Fruit fly (Drosophila melanogaster) whole organism, embryonic: ENCODE data around the gene CG42272.
A peak's percentile ranks its signal among the peaks of the same experiment; 100 is the strongest.

Experiments used
- Antp ChIP-seq: fragments of 200-800 bp; sonication (Bioruptor generic); optimal IDR thresholded peaks from 3 replicates; lab custom pipeline; 2016; ENCODE audit warnings: missing biosample characterization, missing genetic modification characterization
- Bdp1 ChIP-seq: fragments of 200-800 bp; sonication (Bioruptor generic); optimal IDR thresholded peaks from 3 replicates; lab custom pipeline; 2016; ENCODE audit warnings: missing biosample characterization, missing genetic modification characterization
- CG10462 ChIP-seq: fragments of 200-800 bp; sonication (Bioruptor generic); optimal IDR thresholded peaks from 2 replicates; lab custom pipeline; 2016; ENCODE audit warnings: missing biosample characterization, missing genetic modification characterization
- CG10543 ChIP-seq: fragments of 200-800 bp; sonication (Bioruptor generic); optimal IDR thresholded peaks from 3 replicates; lab custom pipeline; 2017; ENCODE audit warnings: missing biosample characterization, mild to moderate bottlenecking, missing genetic modification characterization, moderate library complexity
- CG11504 ChIP-seq: fragments of 200-800 bp; sonication (Bioruptor generic); optimal IDR thresholded peaks from 3 replicates; lab custom pipeline; 2019; ENCODE audit warnings: missing biosample characterization, mild to moderate bottlenecking, missing genetic modification characterization, moderate library complexity
- CG14710 ChIP-seq: fragments of 200-800 bp; sonication (Bioruptor generic); optimal IDR thresholded peaks from 3 replicates; lab custom pipeline; 2019; ENCODE audit warnings: missing biosample characterization, mild to moderate bottlenecking, missing genetic modification characterization, moderate library complexity
- CG14965 ChIP-seq: fragments of 200-800 bp; sonication (Bioruptor generic); optimal IDR thresholded peaks from 2 replicates; lab custom pipeline; 2016; ENCODE audit warnings: missing biosample characterization, missing genetic modification characterization, borderline replicate concordance
- CG17359 ChIP-seq: fragments of 200-800 bp; sonication (Bioruptor generic); optimal IDR thresholded peaks from 3 replicates; lab custom pipeline; 2018; ENCODE audit warnings: missing biosample characterization, mild to moderate bottlenecking, missing genetic modification characterization, moderate library complexity
- CG2120 ChIP-seq: fragments of 200-800 bp; sonication (Bioruptor generic); optimal IDR thresholded peaks from 3 replicates; lab custom pipeline; 2016; ENCODE audit warnings: missing biosample characterization, missing genetic modification characterization
- CG2678 ChIP-seq: fragments of 200-800 bp; sonication (Bioruptor generic); optimal IDR thresholded peaks from 3 replicates; lab custom pipeline; 2019; ENCODE audit warnings: missing biosample characterization, mild to moderate bottlenecking, missing genetic modification characterization, moderate library complexity
- CG32532 ChIP-seq: fragments of 200-800 bp; sonication (Bioruptor generic); IDR thresholded peaks from 2 replicates; pipeline ENCODE4 v1.3.6; 2022; ENCODE audit warnings: missing biosample characterization, missing genetic modification characterization
- CG42726 ChIP-seq: fragments of 200-800 bp; sonication (Bioruptor generic); IDR thresholded peaks from 2 replicates; pipeline ENCODE4 v1.3.6; 2022; ENCODE audit warnings: missing biosample characterization, missing genetic modification characterization; ENCODE audit not compliant: partially characterized antibody
- CG6175 ChIP-seq: fragments of 200-800 bp; sonication (Bioruptor generic); IDR thresholded peaks from 3 replicates; pipeline ENCODE4 v1.3.6; 2022; ENCODE audit warnings: missing biosample characterization, missing genetic modification characterization
- CG9609 ChIP-seq: fragments of 200-800 bp; sonication (Bioruptor generic); optimal IDR thresholded peaks from 3 replicates; lab custom pipeline; 2016; ENCODE audit warnings: missing biosample characterization, missing genetic modification characterization
- CG9932 ChIP-seq: fragments of 200-800 bp; sonication (Bioruptor generic); IDR thresholded peaks from 2 replicates; pipeline ENCODE4 v1.3.6; 2022; ENCODE audit warnings: missing biosample characterization, missing genetic modification characterization
- CoRest ChIP-seq: fragments of 200-800 bp; sonication (Bioruptor generic); optimal IDR thresholded peaks from 3 replicates; lab custom pipeline; 2018; ENCODE audit warnings: missing biosample characterization, mild to moderate bottlenecking, missing genetic modification characterization, moderate library complexity
- Deaf1 ChIP-seq: fragments of 200-800 bp; optimal IDR thresholded peaks from 3 replicates; lab custom pipeline; 2019; ENCODE audit warnings: missing biosample characterization, mild to moderate bottlenecking, missing genetic modification characterization, moderate library complexity
- Doc2 ChIP-seq: fragments of 200-800 bp; sonication (Bioruptor generic); IDR thresholded peaks from 2 replicates; pipeline ENCODE4 v1.3.6; 2022; ENCODE audit warnings: missing biosample characterization, missing genetic modification characterization
- Gug ChIP-seq: fragments of 200-800 bp; sonication (Bioruptor generic); IDR thresholded peaks from 4 replicates; pipeline ENCODE4 v1.3.6; 2022; ENCODE audit warnings: missing biosample characterization, missing genetic modification characterization
- Med ChIP-seq: fragments of 200-800 bp; sonication (Bioruptor generic); peaks from one replicate; lab custom pipeline; 2016; ENCODE audit warnings: missing biosample characterization, missing genetic modification characterization, mild to moderate bottlenecking, inconsistent platforms, moderate library complexity
- NFAT ChIP-seq: fragments of 200-800 bp; sonication (Bioruptor generic); IDR thresholded peaks from 2 replicates; pipeline ENCODE4 v1.3.6; 2022; ENCODE audit warnings: missing biosample characterization, missing genetic modification characterization
- NK7.1 ChIP-seq: fragments of 200-800 bp; sonication (Bioruptor generic); optimal IDR thresholded peaks from 3 replicates; lab custom pipeline; 2016; ENCODE audit warnings: missing biosample characterization, missing genetic modification characterization
- Ptx1 ChIP-seq: fragments of 200-800 bp; sonication (Bioruptor generic); IDR thresholded peaks from 2 replicates; pipeline ENCODE4 v1.3.6; 2022; ENCODE audit warnings: missing biosample characterization, missing genetic modification characterization
- Rfx ChIP-seq: fragments of 200-800 bp; sonication (Bioruptor generic); IDR thresholded peaks from 2 replicates; pipeline ENCODE4 v1.3.6; 2022; ENCODE audit warnings: missing biosample characterization, missing genetic modification characterization
- Sox102F ChIP-seq: fragments of 200-800 bp; sonication (Bioruptor generic); optimal IDR thresholded peaks from 2 replicates; lab custom pipeline; 2018; ENCODE audit warnings: missing biosample characterization, mild to moderate bottlenecking, missing genetic modification characterization, moderate library complexity
- bcd ChIP-seq: fragments of 200-800 bp; sonication (Bioruptor generic); optimal IDR thresholded peaks from 2 replicates; lab custom pipeline; 2017; ENCODE audit warnings: missing biosample characterization, mild to moderate bottlenecking, missing genetic modification characterization
- chinmo ChIP-seq: fragments of 200-800 bp; sonication (Bioruptor generic); IDR thresholded peaks from 4 replicates; pipeline ENCODE4 v1.3.6; 2022; ENCODE audit warnings: missing biosample characterization, missing genetic modification characterization; ENCODE audit not compliant: partially characterized antibody
- dmrt99B ChIP-seq: fragments of 200-800 bp; sonication (Bioruptor generic); optimal IDR thresholded peaks from 2 replicates; lab custom pipeline; 2018; ENCODE audit warnings: missing biosample characterization, mild to moderate bottlenecking, missing genetic modification characterization, moderate library complexity
- dysf ChIP-seq: fragments of 200-800 bp; sonication (Bioruptor generic); IDR thresholded peaks from 3 replicates; pipeline ENCODE4 v1.3.6; 2022; ENCODE audit warnings: missing biosample characterization, missing genetic modification characterization
- fd96Cb ChIP-seq: fragments of 200-800 bp; sonication (Bioruptor generic); optimal IDR thresholded peaks from 2 replicates; lab custom pipeline; 2018; ENCODE audit warnings: missing biosample characterization, mild to moderate bottlenecking, missing genetic modification characterization, moderate library complexity
- gfzf ChIP-seq: fragments of 200-800 bp; sonication (Bioruptor generic); optimal IDR thresholded peaks from 2 replicates; lab custom pipeline; 2016; ENCODE audit warnings: missing biosample characterization, mild to moderate bottlenecking, missing genetic modification characterization, moderate library complexity
- grau ChIP-seq: fragments of 200-800 bp; optimal IDR thresholded peaks from 3 replicates; lab custom pipeline; 2019; ENCODE audit warnings: missing biosample characterization, mild to moderate bottlenecking, missing genetic modification characterization, moderate library complexity
- insv ChIP-seq, 2 experiments: fragments of 200-800 bp; sonication (Bioruptor generic); optimal IDR thresholded peaks; 3 replicates each; lab custom pipeline; 2016 to 2018; ENCODE audit warnings: missing biosample characterization in 2 of 2, missing genetic modification characterization in 2 of 2
- jumu ChIP-seq: fragments of 200-800 bp; sonication (Bioruptor generic); optimal IDR thresholded peaks from 3 replicates; lab custom pipeline; 2016; ENCODE audit warnings: missing biosample characterization, missing genetic modification characterization
- lmd ChIP-seq: fragments of 200-800 bp; sonication (Bioruptor generic); IDR thresholded peaks from 2 replicates; pipeline ENCODE4 v1.3.6; 2022; ENCODE audit warnings: missing biosample characterization, missing genetic modification characterization
- sd ChIP-seq: fragments of 200-800 bp; sonication (Bioruptor generic); optimal IDR thresholded peaks from 3 replicates; lab custom pipeline; 2018; ENCODE audit warnings: missing biosample characterization, mild to moderate bottlenecking, missing genetic modification characterization, moderate library complexity
- slbo ChIP-seq: fragments of 200-800 bp; sonication (Bioruptor generic); IDR thresholded peaks from 2 replicates; pipeline ENCODE4 v1.3.6; 2022; ENCODE audit warnings: missing biosample characterization, missing genetic modification characterization
- stc ChIP-seq: fragments of 200-800 bp; sonication (Bioruptor generic); IDR thresholded peaks from 2 replicates; pipeline ENCODE4 v1.3.6; 2022; ENCODE audit warnings: missing biosample characterization, missing genetic modification characterization
- tgo ChIP-seq: fragments of 200-800 bp; sonication (Bioruptor generic); IDR thresholded peaks from 3 replicates; pipeline ENCODE4 v1.3.6; 2022; ENCODE audit warnings: missing biosample characterization, missing genetic modification characterization
- trh ChIP-seq: fragments of 200-800 bp; sonication (Bioruptor generic); optimal IDR thresholded peaks from 2 replicates; lab custom pipeline; 2016; ENCODE audit warnings: missing biosample characterization, missing genetic modification characterization
- wdn ChIP-seq: fragments of 200-800 bp; sonication (Bioruptor generic); IDR thresholded peaks from 2 replicates; pipeline ENCODE4 v1.3.6; 2022; ENCODE audit warnings: missing biosample characterization, missing genetic modification characterization
- wor ChIP-seq: fragments of 200-800 bp; sonication (Bioruptor generic); IDR thresholded peaks from 2 replicates; pipeline ENCODE4 v1.3.6; 2022; ENCODE audit warnings: missing biosample characterization, missing genetic modification characterization

The CG42272 gene

dm6 chr3L:5838295-5838694, 35.5 kb downstream of the CG42272 start (continued):
- TF ChIP-seq CG14965 (no peak), CG32532 (GFP tag; lab: Robert Waterston, UW) (peak; percentile 44; the same call in 1 of the 2 replicates), Antp (GFP tag; lab: Kevin White, UChicago) (no peak), slbo (GFP tag; lab: Robert Waterston, UW) (peak; percentile 20; the same call in 1 of the 2 replicates), insv (GFP tag; optimal IDR thresholded peaks at IDR 0.05; lab: Kevin White, UChicago) (no peak), Deaf1 (tag; lab: Kevin White, UChicago) (peak; percentile 12), gfzf (GFP tag; lab: Kevin White, UChicago) (no peak), Gug (0 out of 4 replicates have a peak, but pooled peaks have one; percentile 12), CG10543 (GFP tag; lab: Kevin White, UChicago) (peak; percentile 26), wor (GFP tag; lab: Robert Waterston, UW) (no peak), tgo (GFP tag; lab: Robert Waterston, UW) (0 out of 3 replicates have a peak, but pooled peaks have one; percentile 14), CoRest (peak; percentile 10), Sox102F (GFP tag; lab: Kevin White, UChicago) (peak; percentile 23), grau (tag; lab: Kevin White, UChicago) (peak; percentile 28), Med (peak; percentile 65), CG9932 (GFP tag; lab: Robert Waterston, UW) (peak; percentile 30; the same call in 1 of the 2 replicates), Rfx (GFP tag; lab: Robert Waterston, UW) (peak; percentile 27; the same call in 1 of the 2 replicates), CG42726 (GFP tag; lab: Robert Waterston, UW) (no peak), Ptx1 (GFP tag; lab: Robert Waterston, UW) (0 out of 2 replicates have a peak, but pooled peaks have one; percentile 7), Bdp1 (no peak), dysf (GFP tag; lab: Robert Waterston, UW) (peak; percentile 29; the same call in 1 of the 3 replicates), CG10462 (no peak), CG9609 (GFP tag; lab: Kevin White, UChicago) (no peak), stc (no peak), CG11504 (tag; lab: Kevin White, UChicago) (peak; percentile 51), bcd (GFP tag; lab: Kevin White, UChicago) (no peak), sd (tag; lab: Kevin White, UChicago) (peak; percentile 39), chinmo (GFP tag; lab: Robert Waterston, UW) (no peak), dmrt99B (tag; lab: Kevin White, UChicago) (peak; percentile 28), fd96Cb (peak; percentile 15), CG6175 (GFP tag; lab: Robert Waterston, UW) (peak; percentile 72; the same call in 2 of the 3 replicates), CG2678 (tag; lab: Kevin White, UChicago) (peak; percentile 30), NK7.1 (GFP tag; lab: Kevin White, UChicago) (no peak), trh (no peak), CG2120 (GFP tag; lab: Kevin White, UChicago) (peak; percentile 14), lmd (GFP tag; lab: Robert Waterston, UW) (peak; percentile 45), jumu (GFP tag; lab: Kevin White, UChicago) (no peak), NFAT (GFP tag; lab: Robert Waterston, UW) (0 out of 2 replicates have a peak, but pooled peaks have one; percentile 17), CG17359 (tag; lab: Kevin White, UChicago) (no peak), wdn (no peak), CG14710 (tag; lab: Kevin White, UChicago) (no peak), Doc2 (GFP tag; lab: Robert Waterston, UW) (no peak)
- TF ChIP-seq, all 482 proteins: peak for 38
